Worm (Caenorhabditis elegans) whole organism, L1 larva: ENCODE results near the gene ZK666.8.

Experiments
- C16A3.4 ChIP-seq: fragments of 150-350 bp; optimal IDR thresholded peaks from 2 replicates; lab custom pipeline; 2014; ENCODE audit warnings: missing biosample characterization, missing genetic modification characterization
- C34B4.2 ChIP-seq: sonication (generic microtip); optimal IDR thresholded peaks from 2 replicates; lab custom pipeline; 2017; ENCODE audit warnings: mild to moderate bottlenecking, missing genetic modification characterization, missing compliant biosample characterization
- Y116A8C.19 ChIP-seq: sonication (generic microtip); optimal IDR thresholded peaks from 2 replicates; lab custom pipeline; 2016; ENCODE audit warnings: missing compliant biosample characterization, missing genetic modification characterization, borderline replicate concordance
- aha-1 ChIP-seq: fragments of 150-350 bp; optimal IDR thresholded peaks from 2 replicates; lab custom pipeline; 2014; ENCODE audit warnings: missing biosample characterization, missing genetic modification characterization
- alr-1 ChIP-seq: fragments of 200-800 bp; sonication (Bioruptor generic); optimal IDR thresholded peaks from 2 replicates; lab custom pipeline; 2018; ENCODE audit warnings: borderline replicate concordance, mild to moderate bottlenecking, missing genetic modification characterization, missing compliant biosample characterization
- aly-2 ChIP-seq: fragments of 150-350 bp; optimal IDR thresholded peaks from 2 replicates; lab custom pipeline; 2014; ENCODE audit warnings: missing biosample characterization, missing genetic modification characterization
- ama-1 ChIP-seq: fragments of 150-350 bp; optimal IDR thresholded peaks from 2 replicates; lab custom pipeline; 2014
- blmp-1 ChIP-seq: fragments of 150-350 bp; optimal IDR thresholded peaks from 2 replicates; lab custom pipeline; 2014; ENCODE audit warnings: missing biosample characterization, missing genetic modification characterization
- ceh-63 ChIP-seq: fragments of 200-800 bp; sonication (Bioruptor generic); optimal IDR thresholded peaks from 2 replicates; lab custom pipeline; 2018; ENCODE audit warnings: mild to moderate bottlenecking, missing genetic modification characterization, missing compliant biosample characterization
- ceh-8 ChIP-seq: fragments of 200-800 bp; sonication (Bioruptor generic); optimal IDR thresholded peaks from 2 replicates; lab custom pipeline; 2018; ENCODE audit warnings: mild to moderate bottlenecking, missing genetic modification characterization, moderate library complexity, missing compliant biosample characterization
- ceh-82 ChIP-seq, 3 experiments: fragments of 150-350 bp in 1 of 3; sonication (generic microtip) in 2 of 3; optimal IDR thresholded peaks; 2 replicates each; lab custom pipeline; 2014 to 2017; ENCODE audit warnings: missing biosample characterization in 3 of 3, missing genetic modification characterization in 3 of 3
- ceh-88 ChIP-seq: fragments of 200-800 bp; sonication (Bioruptor generic); IDR thresholded peaks from 2 replicates; pipeline ENCODE4 v1.3.6; 2022; ENCODE audit warnings: missing genetic modification characterization, missing compliant biosample characterization
- ces-1 ChIP-seq: fragments of 150-350 bp; optimal IDR thresholded peaks from 2 replicates; lab custom pipeline; 2014; ENCODE audit warnings: missing biosample characterization, missing genetic modification reagents, missing genetic modification characterization
- dpl-1 ChIP-seq, 3 experiments: fragments of 150-350 bp in 2 of 3; sonication (generic microtip) in 1 of 3; optimal IDR thresholded peaks; 2 replicates each; lab custom pipeline; 2014 to 2017; ENCODE audit warnings: missing biosample characterization in 3 of 3, missing genetic modification characterization in 3 of 3, missing genetic modification reagents in 3 of 3
- efl-1 ChIP-seq, 4 experiments: fragments of 150-350 bp; optimal IDR thresholded peaks in 3 of 4; peaks in 1 of 4; 1 replicate in 1 of 4; 2 replicates in 3 of 4; lab custom pipeline; 2014; ENCODE audit warnings: missing biosample characterization in 2 of 4, missing genetic modification characterization in 2 of 4, missing genetic modification reagents in 2 of 4
- egl-13 ChIP-seq: sonication (generic microtip); optimal IDR thresholded peaks from 2 replicates; lab custom pipeline; 2016; ENCODE audit warnings: missing genotype, missing genetic modification reagents, missing genetic modification characterization, missing compliant biosample characterization
- egl-27 ChIP-seq, 2 experiments: fragments of 150-350 bp in 1 of 2; sonication (generic microtip); optimal IDR thresholded peaks; 3 replicates each; lab custom pipeline; 2017 to 2018; ENCODE audit warnings: missing biosample characterization in 2 of 2, missing genetic modification characterization in 2 of 2, missing genetic modification reagents in 2 of 2
- ets-5 ChIP-seq: fragments of 200-800 bp; sonication (Bioruptor generic); IDR thresholded peaks from 2 replicates; pipeline ENCODE4 v1.3.6; 2022; ENCODE audit warnings: missing genetic modification characterization, missing compliant biosample characterization
- fkh-8 ChIP-seq: sonication (generic microtip); optimal IDR thresholded peaks from 2 replicates; lab custom pipeline; 2016; ENCODE audit warnings: mild to moderate bottlenecking, missing genetic modification characterization, missing compliant biosample characterization
- fos-1 ChIP-seq: fragments of 150-350 bp; optimal IDR thresholded peaks from 2 replicates; lab custom pipeline; 2014; ENCODE audit warnings: missing biosample characterization, missing genetic modification characterization
- grh-1 ChIP-seq: fragments of 200-800 bp; sonication (Bioruptor generic); IDR thresholded peaks from 2 replicates; pipeline ENCODE4 v1.3.6; 2022; ENCODE audit warnings: missing genetic modification reagents, missing genetic modification characterization, missing compliant biosample characterization
- hlh-4 ChIP-seq: sonication (generic microtip); optimal IDR thresholded peaks from 2 replicates; lab custom pipeline; 2016; ENCODE audit warnings: mild to moderate bottlenecking, missing genetic modification characterization, missing compliant biosample characterization
- irx-1 ChIP-seq: sonication (generic microtip); optimal IDR thresholded peaks from 2 replicates; lab custom pipeline; 2016; ENCODE audit warnings: missing genetic modification characterization, missing compliant biosample characterization
- isw-1 ChIP-seq: fragments of 200-800 bp; sonication (Bioruptor generic); IDR thresholded peaks from 2 replicates; pipeline ENCODE4 v1.3.6; 2022; ENCODE audit warnings: missing genetic modification characterization, missing compliant biosample characterization
- jun-1 ChIP-seq: fragments of 150-350 bp; optimal IDR thresholded peaks from 2 replicates; lab custom pipeline; 2014; ENCODE audit warnings: missing biosample characterization, missing genetic modification reagents, missing genetic modification characterization
- lin-13 ChIP-seq: fragments of 150-350 bp; optimal IDR thresholded peaks from 2 replicates; lab custom pipeline; 2014; ENCODE audit warnings: missing biosample characterization, missing genetic modification reagents, missing genetic modification characterization
- lin-14 ChIP-seq: fragments of 200-800 bp; sonication (Bioruptor generic); optimal IDR thresholded peaks from 2 replicates; lab custom pipeline; 2018; ENCODE audit warnings: mild to moderate bottlenecking, missing genetic modification characterization, moderate library complexity, missing compliant biosample characterization
- lin-15B ChIP-seq: fragments of 150-350 bp; sonication (generic microtip); optimal IDR thresholded peaks from 3 replicates; lab custom pipeline; 2014; ENCODE audit warnings: missing biosample characterization, missing genetic modification characterization
- lin-35 ChIP-seq, 2 experiments: fragments of 150-350 bp; optimal IDR thresholded peaks; 2 replicates each; lab custom pipeline; 2014; ENCODE audit warnings: missing biosample characterization in 2 of 2, missing genetic modification characterization in 2 of 2, missing genetic modification reagents in 2 of 2
- lir-3 ChIP-seq: sonication (generic microtip); optimal IDR thresholded peaks from 2 replicates; lab custom pipeline; 2016; ENCODE audit warnings: mild to moderate bottlenecking, missing genetic modification characterization, moderate library complexity, missing compliant biosample characterization; ENCODE audit not compliant: poor library complexity
- lsy-2 ChIP-seq, 2 experiments: fragments of 150-350 bp; optimal IDR thresholded peaks; 2 replicates each; lab custom pipeline; 2014; ENCODE audit warnings: missing biosample characterization in 2 of 2, missing genetic modification characterization in 2 of 2
- mdl-1 ChIP-seq, 2 experiments: fragments of 150-350 bp; optimal IDR thresholded peaks; 2 replicates each; lab custom pipeline; 2014 to 2017; ENCODE audit warnings: missing biosample characterization in 2 of 2, missing genetic modification characterization in 2 of 2, inconsistent platforms in 1 of 2
- nhr-11 ChIP-seq: fragments of 150-350 bp; optimal IDR thresholded peaks from 2 replicates; lab custom pipeline; 2014; ENCODE audit warnings: missing biosample characterization, missing genetic modification characterization
- nhr-19 ChIP-seq: fragments of 200-800 bp; sonication (Bioruptor generic); conservative IDR thresholded peaks from 2 replicates; pipeline ENCODE4 v1.3.6; 2022; ENCODE audit warnings: missing genetic modification characterization, missing compliant biosample characterization
- nhr-76 ChIP-seq: sonication (generic microtip); optimal IDR thresholded peaks from 2 replicates; lab custom pipeline; 2017; ENCODE audit warnings: missing biosample characterization, missing genetic modification characterization
- nhr-77 ChIP-seq: fragments of 150-350 bp; optimal IDR thresholded peaks from 2 replicates; lab custom pipeline; 2014; ENCODE audit warnings: missing biosample characterization, missing genetic modification characterization
- nhr-90 ChIP-seq: sonication (generic microtip); optimal IDR thresholded peaks from 2 replicates; lab custom pipeline; 2016; ENCODE audit warnings: mild to moderate bottlenecking, missing genetic modification characterization, missing compliant biosample characterization; ENCODE audit not compliant: poor library complexity
- pag-3 ChIP-seq: sonication (generic microtip); optimal IDR thresholded peaks from 2 replicates; lab custom pipeline; 2017; ENCODE audit warnings: missing genetic modification characterization, mild to moderate bottlenecking, missing compliant biosample characterization, antibody characterized with exemption, borderline replicate concordance; ENCODE audit not compliant: insufficient read depth
- pax-3 ChIP-seq: fragments of 200-800 bp; sonication (Bioruptor generic); optimal IDR thresholded peaks from 2 replicates; lab custom pipeline; 2018; ENCODE audit warnings: mild to moderate bottlenecking, missing genetic modification characterization, moderate library complexity, missing compliant biosample characterization
- pqm-1 ChIP-seq: sonication (generic microtip); optimal IDR thresholded peaks from 3 replicates; lab custom pipeline; 2017; ENCODE audit warnings: missing biosample characterization, missing genetic modification characterization
- rnt-1 ChIP-seq: sonication (generic microtip); optimal IDR thresholded peaks from 2 replicates; lab custom pipeline; 2016; ENCODE audit warnings: mild to moderate bottlenecking, missing genetic modification characterization, moderate library complexity, missing compliant biosample characterization
- skn-1 ChIP-seq: fragments of 150-350 bp; optimal IDR thresholded peaks from 2 replicates; lab custom pipeline; 2014; ENCODE audit warnings: missing biosample characterization, missing genetic modification characterization
- snpc-4 ChIP-seq: fragments of 150-350 bp; optimal IDR thresholded peaks from 2 replicates; lab custom pipeline; 2014; ENCODE audit warnings: missing biosample characterization, missing genetic modification characterization
- snu-23 ChIP-seq: sonication (generic microtip); optimal IDR thresholded peaks from 2 replicates; lab custom pipeline; 2016; ENCODE audit warnings: missing genetic modification characterization, missing compliant biosample characterization
- sox-4 ChIP-seq: sonication (generic microtip); optimal IDR thresholded peaks from 2 replicates; lab custom pipeline; 2016; ENCODE audit warnings: missing genetic modification characterization, missing compliant biosample characterization
- swsn-7 ChIP-seq: sonication (generic microtip); optimal IDR thresholded peaks from 2 replicates; lab custom pipeline; 2016; ENCODE audit warnings: missing genetic modification characterization, missing compliant biosample characterization
- tbx-2 ChIP-seq: sonication (generic microtip); optimal IDR thresholded peaks from 2 replicates; lab custom pipeline; 2016; ENCODE audit warnings: missing genetic modification characterization, missing compliant biosample characterization
- unc-30 ChIP-seq: sonication (generic microtip); optimal IDR thresholded peaks from 2 replicates; lab custom pipeline; 2017; ENCODE audit warnings: missing biosample characterization, missing genetic modification characterization
- xbp-1 ChIP-seq: sonication (generic microtip); optimal IDR thresholded peaks from 2 replicates; lab custom pipeline; 2016; ENCODE audit warnings: missing genetic modification characterization, missing compliant biosample characterization
- zip-4 ChIP-seq: fragments of 200-800 bp; sonication (Bioruptor generic); optimal IDR thresholded peaks from 2 replicates; lab custom pipeline; 2018; ENCODE audit warnings: mild to moderate bottlenecking, missing genetic modification characterization, moderate library complexity, missing compliant biosample characterization
- ztf-4 ChIP-seq: fragments of 150-350 bp; optimal IDR thresholded peaks from 2 replicates; lab custom pipeline; 2014; ENCODE audit warnings: missing biosample characterization, missing genetic modification characterization

Gene ZK666.8

ce11 chrII:10502491-10503063 lies 9.6 kb upstream of the ZK666.8 start, which contains the start of gene myrf-1 (continued):
- TF ChIP-seq egl-27 (tag; optimal IDR thresholded peaks at IDR 0.05; lab: Kevin White, UChicago) (peak; percentile 32 to 41), unc-30 (tag; lab: Kevin White, UChicago) (no peak), xbp-1 (tag; lab: Kevin White, UChicago) (peak; percentile 70), blmp-1 (tag; lab: Kevin White, UChicago) (peak; percentile 73), ceh-63 (GFP tag; lab: Kevin White, UChicago) (no peak), ces-1 (GFP tag; lab: Kevin White, UChicago) (no peak), sox-4 (tag; lab: Kevin White, UChicago) (peak; percentile 54), skn-1 (peak; percentile 77), lir-3 (tag; lab: Kevin White, UChicago) (peak; percentile 58), ets-5 (GFP tag; lab: Robert Waterston, UW) (no peak), zip-4 (GFP tag; lab: Kevin White, UChicago) (peak; percentile 36), lin-14 (GFP tag; lab: Kevin White, UChicago) (peak; percentile 97), tbx-2 (tag; lab: Kevin White, UChicago) (peak; percentile 85), C34B4.2 (tag; lab: Kevin White, UChicago) (no peak), pqm-1 (tag; lab: Kevin White, UChicago) (no peak), alr-1 (no peak), rnt-1 (tag; lab: Kevin White, UChicago) (peak; percentile 82), lin-13 (peak; percentile 52), lin-15B (tag; lab: Kevin White, UChicago) (peak; percentile 15), hlh-4 (tag; lab: Kevin White, UChicago) (no peak), Y116A8C.19 (no peak), nhr-76 (tag; lab: Kevin White, UChicago) (no peak), ztf-4 (tag; lab: Kevin White, UChicago) (peak; percentile 80), nhr-11 (tag; lab: Kevin White, UChicago) (peak; percentile 84), dpl-1 (GFP tag; optimal IDR thresholded peaks at IDR 0.05; lab: Kevin White, UChicago) (peak in 2 of 3 experiments; percentile 37 to 55), nhr-19 (GFP tag; lab: Robert Waterston, UW) (peak; percentile 80), pag-3 (peak; percentile 72), C16A3.4 (tag; lab: Kevin White, UChicago) (peak; percentile 65), ama-1 (no peak), lin-35 (GFP tag; optimal IDR thresholded peaks at IDR 0.05; lab: Kevin White, UChicago) (peak; percentile 53 to 59), mdl-1 (tag; optimal IDR thresholded peaks at IDR 0.05; lab: Kevin White, UChicago) (peak in 1 of 2 experiments; percentile 83), isw-1 (GFP tag; lab: Robert Waterston, UW) (peak; percentile 66), snu-23 (GFP tag; lab: Kevin White, UChicago) (peak; percentile 88), grh-1 (GFP tag; lab: Robert Waterston, UW) (peak; percentile 64), aha-1 (peak; percentile 21), nhr-90 (tag; lab: Kevin White, UChicago) (peak; percentile 73), ceh-82 (tag; optimal IDR thresholded peaks at IDR 0.05; lab: Kevin White, UChicago) (peak; percentile 49 to 91 (median 53)), snpc-4 (peak; percentile 48), lsy-2 (tag; optimal IDR thresholded peaks at IDR 0.05; lab: Kevin White, UChicago) (peak; percentile 68 to 76), fos-1 (tag; lab: Kevin White, UChicago) (peak; percentile 30), swsn-7 (tag; lab: Kevin White, UChicago) (peak; percentile 89), jun-1 (peak; percentile 92), aly-2 (tag; lab: Kevin White, UChicago) (no peak), egl-13 (tag; lab: Kevin White, UChicago) (peak; percentile 84), pax-3 (tag; lab: Kevin White, UChicago) (peak; percentile 37), ceh-88 (GFP tag; lab: Robert Waterston, UW) (no peak), nhr-77 (tag; lab: Kevin White, UChicago) (peak; percentile 75), fkh-8 (peak; percentile 90), irx-1 (tag; lab: Kevin White, UChicago) (peak; percentile 66), efl-1 (optimal IDR thresholded peaks at IDR 0.05; lab: Kevin White, UChicago) (peak; percentile 72 to 79), efl-1 (GFP tag; optimal IDR thresholded peaks at IDR 0.05 in 1 of 2; lab: Kevin White, UChicago) (peak; percentile 55 to 91), ceh-8 (peak; percentile 85)
